Fruit fly (Drosophila melanogaster) whole organism, larva: Measurements from ENCODE around the gene Arr2.
A peak's percentile ranks its signal among the peaks of the same experiment; 100 is the strongest.

ENCODE experiments used
- noc ChIP-seq: fragments of 200-800 bp; sonication (Bioruptor generic); optimal IDR thresholded peaks from 3 replicates; lab custom pipeline; 2019; ENCODE audit warnings: missing biosample characterization, mild to moderate bottlenecking, missing genetic modification characterization, moderate library complexity

Gene Arr2

DNA sequence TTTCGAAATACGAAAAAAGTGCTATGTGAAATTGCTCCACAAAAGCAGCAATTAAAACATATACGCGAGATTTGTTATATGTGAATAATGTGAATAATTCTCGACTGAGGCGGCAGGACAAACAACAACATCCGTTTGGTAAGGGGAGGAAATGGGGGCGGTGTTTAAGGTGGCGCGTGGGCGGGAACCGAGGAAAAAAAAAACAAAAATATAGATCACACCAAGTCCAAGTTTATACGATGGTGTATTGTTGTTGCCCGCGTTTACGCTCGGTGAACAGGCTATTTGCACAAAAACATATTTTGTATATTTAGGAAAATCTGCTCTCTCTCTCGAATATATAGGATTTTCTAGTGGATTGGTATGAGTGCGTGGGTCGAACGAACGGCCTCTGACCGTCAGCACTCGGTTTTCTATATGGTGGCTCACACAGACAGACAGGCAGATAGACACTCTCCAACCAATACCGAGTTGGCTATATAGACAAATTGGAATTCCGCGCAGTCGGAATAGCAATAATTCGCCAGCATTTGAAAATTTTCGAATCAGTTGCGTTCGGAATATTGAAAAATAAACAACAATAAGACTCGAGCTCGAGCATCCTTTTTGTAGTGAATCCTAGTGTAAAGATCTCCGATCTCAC lies 18.9 kb downstream of the Arr2 start:
- no peak for TF ChIP-seq noc

DNA sequence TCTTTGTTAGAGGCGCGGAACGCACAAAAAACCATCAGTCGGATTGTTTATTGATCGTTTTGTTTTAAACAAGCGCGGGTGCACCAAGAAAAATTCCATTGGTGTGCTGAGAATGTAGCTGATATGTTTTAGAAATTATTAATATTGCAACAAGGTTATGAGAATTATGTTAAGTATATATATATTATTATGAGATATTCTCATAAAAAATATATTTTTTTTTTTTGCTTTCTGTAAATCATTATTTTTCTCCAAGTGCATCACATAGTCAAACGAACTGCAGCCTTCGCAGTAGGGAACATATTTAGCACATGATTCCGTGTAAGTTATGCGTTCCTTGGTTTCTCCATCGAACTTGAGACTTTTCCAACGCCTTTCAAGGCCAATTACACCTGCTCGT lies 19.8 kb downstream of the Arr2 start:
- TF ChIP-seq noc, result no peak

DNA sequence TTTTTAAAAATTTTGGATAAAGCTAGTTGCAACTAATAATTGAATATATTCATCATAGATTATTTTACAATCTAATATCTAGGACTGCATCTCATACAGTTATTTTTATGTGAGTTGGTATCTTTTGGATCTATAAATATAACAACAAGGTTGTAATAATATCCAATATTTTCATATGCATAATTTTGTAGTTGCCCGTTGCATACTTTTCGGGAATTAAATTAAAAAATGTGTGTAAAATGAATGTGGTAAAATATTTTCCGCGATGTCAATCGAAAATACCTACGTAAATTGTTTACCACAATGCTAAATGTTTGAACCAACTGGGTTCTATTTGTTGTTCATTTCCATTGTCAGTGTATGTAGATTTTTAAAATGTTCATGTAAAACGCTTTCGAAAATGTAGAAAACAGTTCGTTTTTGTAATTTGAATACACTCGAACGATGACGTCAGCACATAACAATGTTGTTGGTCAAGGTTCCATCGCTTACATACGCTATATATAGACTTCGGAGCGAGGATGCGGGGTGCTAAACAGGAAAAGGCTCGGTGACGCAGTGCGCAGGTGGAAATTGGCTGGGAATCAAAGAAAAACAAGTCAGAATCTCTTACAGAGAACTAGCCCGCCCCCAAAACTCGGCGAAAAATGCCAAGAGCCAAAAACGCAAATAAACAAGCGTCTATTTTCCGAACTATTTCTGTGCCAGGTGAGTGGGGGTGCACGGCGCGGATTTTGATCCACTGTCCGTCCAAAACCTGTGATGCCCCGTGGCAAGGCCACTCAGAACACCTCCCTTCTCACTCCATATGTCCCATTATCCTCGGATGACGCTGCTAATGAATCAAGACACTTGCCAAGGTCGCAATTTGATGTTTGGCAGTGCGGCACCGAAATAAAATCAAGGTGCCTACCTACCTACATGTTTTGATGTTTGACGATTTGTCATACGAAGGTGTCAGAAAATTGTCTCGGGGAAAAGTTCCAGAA lies 20.6 kb downstream of the Arr2 start:
- no peak for TF ChIP-seq noc

DNA sequence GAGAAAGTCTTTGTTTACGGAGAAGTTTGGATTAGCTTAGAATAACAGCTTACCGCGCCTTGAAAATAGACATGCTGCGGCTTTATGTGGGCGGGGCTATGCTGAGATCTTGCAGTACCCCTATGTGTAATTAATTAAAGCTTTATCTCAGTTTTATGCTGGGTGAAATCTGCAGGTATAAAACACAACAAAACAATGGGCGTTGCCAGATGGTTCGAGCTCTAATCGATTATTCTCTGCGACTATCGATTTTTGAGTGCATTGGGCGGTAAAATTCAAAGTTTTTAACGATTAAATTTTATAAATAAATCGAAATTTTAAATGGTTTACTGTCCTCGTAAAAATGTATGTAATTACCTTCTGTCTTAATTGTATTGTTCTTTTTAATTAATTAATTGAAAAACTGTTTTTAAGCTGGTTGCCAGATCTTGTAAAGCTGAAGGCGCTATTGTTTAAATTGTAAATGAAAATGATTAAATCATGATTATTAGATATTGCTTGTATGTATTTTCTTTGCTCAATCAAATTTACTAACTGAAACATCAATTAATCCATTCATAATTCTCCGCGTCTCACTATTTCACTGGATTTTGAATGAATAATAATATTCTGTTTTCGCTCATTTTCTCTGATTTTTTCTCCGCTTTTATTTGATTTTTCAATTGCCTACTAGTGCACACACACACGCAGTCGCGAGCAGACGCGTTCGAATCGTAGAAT lies 24.9 kb downstream of the Arr2 start, which contains the start of the genes GAPsec and Zasp66:
TSS of gene GAPsec (minus strand) at position 200 of the 720 bp plus-strand sequence.
TSS of gene Zasp66 (plus strand) at position 670 of the 720 bp plus-strand sequence.
- no peak for TF ChIP-seq noc

DNA sequence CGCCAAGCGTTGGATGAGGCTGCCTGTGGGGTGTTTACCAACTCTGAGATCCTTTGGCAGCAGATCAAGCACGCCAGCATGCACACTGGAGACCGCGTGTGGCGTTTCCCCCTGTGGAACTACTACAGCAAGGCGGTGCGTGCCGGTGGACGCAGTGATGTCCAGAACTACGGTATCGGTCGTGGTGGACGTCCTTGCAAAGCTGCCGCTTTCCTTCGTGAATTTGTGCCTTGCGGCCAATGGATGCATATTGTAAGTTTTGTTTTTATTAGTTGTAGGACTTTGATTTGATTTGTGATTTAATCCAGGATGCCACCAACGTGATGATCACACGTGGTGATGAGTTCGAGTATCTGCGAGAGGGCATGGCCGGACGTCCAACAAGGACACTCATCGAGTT lies 27.3 kb downstream of the Arr2 start:
- TF ChIP-seq noc, result no peak

DNA sequence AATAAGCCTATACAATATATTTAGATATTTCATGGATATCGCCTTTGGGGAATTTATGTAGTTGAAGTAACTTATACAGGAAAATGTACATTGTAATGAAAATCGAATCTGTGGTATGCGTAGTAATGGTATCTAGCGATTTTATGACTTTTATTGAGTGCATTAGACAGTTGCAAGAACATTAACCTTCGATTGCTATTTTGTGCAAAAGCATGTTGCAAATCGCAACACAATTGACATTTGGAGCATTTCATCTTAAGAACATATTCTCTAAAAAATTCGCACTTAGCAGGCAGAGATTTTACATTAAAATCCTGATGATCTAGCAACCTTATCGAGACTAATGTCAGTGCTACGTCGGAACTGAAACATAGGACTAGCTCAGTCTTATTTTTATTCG lies 29.1 kb downstream of the Arr2 start, which contains the start of gene S-Lap2:
TSS of gene S-Lap2 (plus strand) at position 301 of the 400 bp plus-strand sequence.
- no peak for TF ChIP-seq noc

DNA sequence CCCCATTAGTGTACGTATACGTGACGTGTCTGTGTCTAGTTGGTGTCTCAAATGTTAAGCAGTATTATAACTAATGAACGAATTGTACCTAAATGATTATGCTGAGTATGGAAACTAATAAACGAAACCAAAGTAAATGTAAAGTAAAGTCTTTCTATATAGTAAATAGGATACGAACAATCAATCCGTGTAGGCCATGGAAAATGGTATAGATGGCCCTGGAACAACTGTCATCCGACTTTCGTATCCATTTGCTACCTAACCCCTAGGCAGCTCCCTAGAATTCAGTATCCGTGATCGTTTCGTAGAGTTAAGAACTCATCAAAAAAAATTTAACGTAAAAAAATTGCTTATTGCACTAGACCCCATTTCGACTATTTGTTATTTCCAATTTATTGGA lies 31.8 kb downstream of the Arr2 start, which contains the start of gene S-Lap1:
TSS of gene S-Lap1 (plus strand) at position 301 of the 400 bp plus-strand sequence.
- TF ChIP-seq noc, result no peak

DNA sequence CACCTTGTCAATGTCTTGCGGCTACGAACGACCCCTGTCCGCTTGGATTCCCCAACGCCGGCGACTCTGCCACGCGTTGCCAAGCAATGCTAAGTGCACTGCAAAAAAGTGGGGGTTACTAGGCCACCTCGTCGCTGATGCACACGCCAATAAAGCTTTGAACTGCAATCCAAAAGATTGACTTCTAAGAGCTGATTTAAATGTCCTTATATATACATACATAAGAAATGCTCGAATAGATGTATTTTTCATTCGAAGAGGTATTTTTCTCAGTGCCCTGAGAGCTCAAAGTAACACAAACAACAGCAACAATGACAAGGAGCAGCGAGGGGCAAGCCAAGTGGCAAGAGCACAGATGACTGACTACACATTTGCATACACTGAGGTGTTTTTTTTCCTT lies 41.3 kb downstream of the Arr2 start:
- TF ChIP-seq noc, result no peak

DNA sequence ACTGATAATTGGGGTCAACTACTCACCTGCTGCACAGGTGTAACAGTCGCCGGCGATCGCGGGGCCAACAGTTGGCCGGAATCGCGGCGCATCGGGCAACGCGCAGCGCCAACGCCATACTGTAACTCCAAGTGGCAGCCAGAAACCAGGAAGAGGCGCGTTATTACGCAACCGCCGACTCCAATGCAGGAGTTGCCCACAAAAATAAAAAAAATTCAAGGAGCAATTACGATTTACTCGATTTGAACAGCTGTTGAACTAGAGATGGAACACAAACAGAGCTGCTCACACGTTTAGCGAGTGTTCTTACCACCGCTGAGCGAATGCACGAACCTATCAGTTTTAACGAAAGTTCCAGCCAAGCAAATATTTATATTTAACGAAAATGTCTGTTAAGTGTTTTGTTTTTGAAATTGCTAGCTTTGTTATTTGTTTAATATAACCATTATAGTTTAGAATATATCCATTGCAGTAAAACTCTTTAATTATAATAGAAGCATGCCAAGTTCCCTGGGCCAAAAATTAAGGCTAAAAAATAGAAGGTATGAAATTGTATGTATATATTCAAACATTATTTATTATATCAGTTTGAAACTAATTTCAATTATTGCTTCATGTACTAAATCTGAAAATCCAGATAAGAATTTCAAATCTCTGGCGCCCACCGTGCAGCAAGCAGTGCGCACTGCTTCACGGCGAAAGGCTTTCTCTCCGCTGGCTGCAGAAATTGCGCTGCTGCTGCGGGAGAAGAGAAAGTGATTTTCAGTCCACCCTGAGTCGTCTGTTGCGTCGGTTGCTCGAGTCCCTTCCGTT lies 44.6 kb downstream of the Arr2 start, which contains the start of the genes CG5989 and CG6282:
TSS of gene CG5989 (minus strand) at position 270 of the 813 bp plus-strand sequence.
TSS of gene CG6282 (plus strand) at position 778 of the 813 bp plus-strand sequence.
- no peak for TF ChIP-seq noc

DNA sequence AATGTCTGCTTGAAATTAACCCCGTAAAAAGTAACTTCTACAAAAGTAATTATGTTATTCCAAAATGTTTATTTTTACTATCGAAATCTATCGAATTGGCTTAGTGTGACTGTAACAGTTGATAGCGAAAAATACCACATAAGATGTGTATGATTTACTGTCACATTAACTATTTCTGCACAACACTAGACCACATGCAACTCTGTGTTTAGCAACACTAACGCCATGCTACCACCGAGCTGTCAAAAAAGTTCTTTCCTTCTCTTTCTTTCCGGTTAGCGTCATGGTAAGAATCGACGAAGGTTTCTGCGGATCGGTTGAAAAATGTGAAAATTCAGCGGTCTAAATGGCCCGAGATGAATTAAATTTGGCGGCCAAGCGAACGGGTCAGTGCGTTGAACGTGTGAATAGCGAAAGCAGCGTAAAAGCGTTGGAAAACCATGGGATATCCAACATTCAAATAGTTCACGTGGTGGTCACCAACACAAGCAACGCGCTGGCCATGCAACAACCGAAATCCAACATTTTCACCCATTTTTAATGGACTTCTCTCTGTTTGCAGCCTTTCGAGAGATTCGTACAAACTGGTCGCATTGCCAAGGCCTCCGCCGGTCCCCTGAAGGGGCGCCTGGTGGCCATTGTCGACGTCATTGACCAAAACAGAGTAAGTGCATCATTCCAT lies 47.8 kb downstream of the Arr2 start, which contains the start of the genes Nelf-E and RpL14:
TSS of gene Nelf-E (minus strand) at position 128 of the 682 bp plus-strand sequence.
TSS of gene RpL14 (plus strand) at position 255 of the 682 bp plus-strand sequence.
- TF ChIP-seq noc, result peak; percentile 85
